Fruit fly (Drosophila melanogaster): Measurements from ENCODE around the gene mas.

mas gene

dm6 chr3L:4204239-4204638 lies 37.0 kb upstream of the mas start, which contains the start of gene CG15005:
Gene CG15005 (minus strand): TSS chr3L:4204339.
- TF ChIP-seq CG1620 (GFP tag; optimal IDR thresholded peaks at IDR 0.05) (no peak), ovo (GFP tag; optimal IDR thresholded peaks at IDR 0.05) (no peak), CG7101 (tag; optimal IDR thresholded peaks at IDR 0.05) (no peak), cic (GFP tag; optimal IDR thresholded peaks at IDR 0.05) (no peak), CG5204 (GFP tag; optimal IDR thresholded peaks at IDR 0.05) (no peak)

dm6 chr3L:4193730-4194649 lies 26.7 kb upstream of the mas start, which contains the start of gene CG43367:
Gene CG43367 (plus strand): TSS chr3L:4193993.
- TF ChIP-seq CG1620 (GFP tag; optimal IDR thresholded peaks at IDR 0.05), result peak; percentile 51
- TF ChIP-seq Crg-1 (GFP tag; optimal IDR thresholded peaks at IDR 0.05), result peak; percentile 19
- TF ChIP-seq CG12768 (GFP tag; optimal IDR thresholded peaks at IDR 0.05), result no peak
- TF ChIP-seq bab1 (GFP tag; optimal IDR thresholded peaks at IDR 0.05), result peak; percentile 26
- peak; percentile 0 for TF ChIP-seq CG7101 (tag; optimal IDR thresholded peaks at IDR 0.05)
- TF ChIP-seq kay (GFP tag; ENCODE audit: borderline replicate concordance), result peak; percentile 59
- TF ChIP-seq CG7045 (GFP tag; optimal IDR thresholded peaks at IDR 0.05), result no peak
- TF ChIP-seq Hr96 (GFP tag; optimal IDR thresholded peaks at IDR 0.05), result no peak
- peak; percentile 25 for TF ChIP-seq pad (GFP tag; optimal IDR thresholded peaks at IDR 0.05)
- no peak for TF ChIP-seq CG14711 (tag; optimal IDR thresholded peaks at IDR 0.05)
- TF ChIP-seq tj (GFP tag; optimal IDR thresholded peaks at IDR 0.05), result peak; percentile 5
- TF ChIP-seq CG33017 (tag; optimal IDR thresholded peaks at IDR 0.05), result no peak

- no peak for TF ChIP-seq bab1 (GFP tag; optimal IDR thresholded peaks at IDR 0.05)
- TF ChIP-seq ovo (GFP tag; optimal IDR thresholded peaks at IDR 0.05), result no peak
- no peak for TF ChIP-seq toe (GFP tag; optimal IDR thresholded peaks at IDR 0.05)
- no peak for TF ChIP-seq CG7101 (tag; optimal IDR thresholded peaks at IDR 0.05)
- TF ChIP-seq CG5204 (GFP tag; optimal IDR thresholded peaks at IDR 0.05), result no peak
Observed at dm6 chr3L:4187930-4188523, 20.8 kb upstream of the mas start, which contains the start of the genes Teh2 and tipE. Gene Teh2 (minus strand): TSS chr3L:4188023. Gene tipE (plus strand): TSS chr3L:4188499.

dm6 chr3L:4186659-4187058 lies 19.4 kb upstream of the mas start, which contains the start of gene VhaM9.7-c:
Gene VhaM9.7-c (minus strand): TSS chr3L:4186865.
- TF ChIP-seq CG5204 (GFP tag; optimal IDR thresholded peaks at IDR 0.05) (peak; percentile 48), Hr96 (GFP tag; optimal IDR thresholded peaks at IDR 0.05) (peak; percentile 55), CG33017 (tag; optimal IDR thresholded peaks at IDR 0.05) (peak; percentile 10), CG12768 (GFP tag; optimal IDR thresholded peaks at IDR 0.05) (peak; percentile 46), ovo (GFP tag; optimal IDR thresholded peaks at IDR 0.05) (no peak), tj (GFP tag; optimal IDR thresholded peaks at IDR 0.05) (no peak), Clk (GFP tag; optimal IDR thresholded peaks at IDR 0.05) (no peak), CG7045 (GFP tag; optimal IDR thresholded peaks at IDR 0.05) (peak; percentile 46), CG11617 (GFP tag; optimal IDR thresholded peaks at IDR 0.05) (no peak), Mnt (GFP tag; optimal IDR thresholded peaks at IDR 0.05) (peak; percentile 47), kay (GFP tag; ENCODE audit: borderline replicate concordance) (no peak), CG1620 (GFP tag; optimal IDR thresholded peaks at IDR 0.05) (peak; percentile 78), cic (GFP tag; optimal IDR thresholded peaks at IDR 0.05) (no peak), toe (GFP tag; optimal IDR thresholded peaks at IDR 0.05) (peak; percentile 44), bab1 (GFP tag; optimal IDR thresholded peaks at IDR 0.05) (peak; percentile 18), CG7101 (tag; optimal IDR thresholded peaks at IDR 0.05) (peak; percentile 70), cnc (optimal IDR thresholded peaks at IDR 0.05) (no peak), pad (GFP tag; optimal IDR thresholded peaks at IDR 0.05) (peak; percentile 55), CG14711 (tag; optimal IDR thresholded peaks at IDR 0.05) (peak; percentile 50), Crg-1 (GFP tag; optimal IDR thresholded peaks at IDR 0.05) (peak; percentile 73)

dm6 chr3L:4185259-4185658 lies 18.0 kb upstream of the mas start:
- TF ChIP-seq Mnt (GFP tag; optimal IDR thresholded peaks at IDR 0.05) (peak; percentile 85), cic (GFP tag; optimal IDR thresholded peaks at IDR 0.05) (peak; percentile 74), tj (GFP tag; optimal IDR thresholded peaks at IDR 0.05) (no peak)

dm6 chr3L:4184563-4184962 lies 17.3 kb upstream of the mas start, which contains the start of gene Teh3:
Gene Teh3 (minus strand): TSS chr3L:4184663.
- TF ChIP-seq CG1620 (GFP tag; optimal IDR thresholded peaks at IDR 0.05) (no peak), CG14711 (tag; optimal IDR thresholded peaks at IDR 0.05) (no peak), Hr96 (GFP tag; optimal IDR thresholded peaks at IDR 0.05) (no peak), Crg-1 (GFP tag; optimal IDR thresholded peaks at IDR 0.05) (no peak), cnc (optimal IDR thresholded peaks at IDR 0.05) (no peak), CG5204 (GFP tag; optimal IDR thresholded peaks at IDR 0.05) (no peak), Mnt (GFP tag; optimal IDR thresholded peaks at IDR 0.05) (no peak), kay (GFP tag; ENCODE audit: borderline replicate concordance) (no peak), toe (GFP tag; optimal IDR thresholded peaks at IDR 0.05) (no peak), ovo (GFP tag; optimal IDR thresholded peaks at IDR 0.05) (no peak), CG7045 (GFP tag; optimal IDR thresholded peaks at IDR 0.05) (no peak), Clk (GFP tag; optimal IDR thresholded peaks at IDR 0.05) (no peak), CG11617 (GFP tag; optimal IDR thresholded peaks at IDR 0.05) (no peak)
